Fruit fly (Drosophila melanogaster) whole organism, embryonic: ENCODE data around the gene ClC-a.

Experiments
- CG10366 ChIP-seq: fragments of 200-800 bp; sonication (Bioruptor generic); IDR thresholded peaks from 2 replicates; pipeline ENCODE4 v1.3.6; 2022; ENCODE audit warnings: missing biosample characterization, missing genetic modification characterization
- CG12391 ChIP-seq: fragments of 200-800 bp; sonication (Bioruptor generic); optimal IDR thresholded peaks from 3 replicates; lab custom pipeline; 2018; ENCODE audit warnings: missing biosample characterization, mild to moderate bottlenecking, missing genetic modification characterization, moderate library complexity
- CG12659 ChIP-seq: fragments of 200-800 bp; sonication (Bioruptor generic); optimal IDR thresholded peaks from 3 replicates; lab custom pipeline; 2017; ENCODE audit warnings: mild to moderate bottlenecking, missing biosample characterization, missing genetic modification reagents, missing genetic modification characterization
- CG13123 ChIP-seq: fragments of 200-800 bp; sonication (Bioruptor generic); optimal IDR thresholded peaks from 2 replicates; lab custom pipeline; 2016; ENCODE audit warnings: missing biosample characterization, missing genetic modification characterization
- CG13424 ChIP-seq: fragments of 200-800 bp; sonication (Bioruptor generic); optimal IDR thresholded peaks from 2 replicates; lab custom pipeline; 2019; ENCODE audit warnings: missing biosample characterization, mild to moderate bottlenecking, missing genetic modification characterization, moderate library complexity
- CG14667 ChIP-seq: fragments of 200-800 bp; sonication (Bioruptor generic); IDR thresholded peaks from 2 replicates; pipeline ENCODE4 v1.3.6; 2022; ENCODE audit warnings: missing biosample characterization, missing genetic modification characterization
- CG1529 ChIP-seq: fragments of 200-800 bp; sonication (Bioruptor generic); optimal IDR thresholded peaks from 3 replicates; lab custom pipeline; 2018; ENCODE audit warnings: missing biosample characterization, missing genetic modification characterization
- CG17385 ChIP-seq: fragments of 200-800 bp; sonication (Bioruptor generic); optimal IDR thresholded peaks from 3 replicates; lab custom pipeline; 2018; ENCODE audit warnings: missing biosample characterization, mild to moderate bottlenecking, missing genetic modification characterization
- CG30431 ChIP-seq: fragments of 200-800 bp; sonication (Bioruptor generic); optimal IDR thresholded peaks from 2 replicates; lab custom pipeline; 2017; ENCODE audit warnings: missing biosample characterization, missing genetic modification characterization
- CG32767 ChIP-seq: fragments of 200-800 bp; sonication (Bioruptor generic); IDR thresholded peaks from 2 replicates; pipeline ENCODE4 v1.3.6; 2022; ENCODE audit warnings: missing biosample characterization, missing genetic modification characterization
- CG3726 ChIP-seq: fragments of 200-800 bp; sonication (Bioruptor generic); IDR thresholded peaks from 3 replicates; pipeline ENCODE4, ENCODE4 v1.3.6; 2022; ENCODE audit warnings: missing biosample characterization, missing genetic modification characterization
- CG6654 ChIP-seq: fragments of 200-800 bp; sonication (Bioruptor generic); optimal IDR thresholded peaks from 2 replicates; lab custom pipeline; 2017; ENCODE audit warnings: missing biosample characterization, mild to moderate bottlenecking, missing genetic modification characterization
- CG7786 ChIP-seq: fragments of 200-800 bp; sonication (Bioruptor generic); optimal IDR thresholded peaks from 2 replicates; lab custom pipeline; 2016; ENCODE audit warnings: missing biosample characterization, missing genetic modification characterization
- CG8359 ChIP-seq: fragments of 200-800 bp; sonication (Bioruptor generic); optimal IDR thresholded peaks from 2 replicates; lab custom pipeline; 2017; ENCODE audit warnings: missing biosample characterization, mild to moderate bottlenecking, missing genetic modification characterization, borderline replicate concordance
- CG9727 ChIP-seq: fragments of 200-800 bp; sonication (Bioruptor generic); optimal IDR thresholded peaks from 3 replicates; lab custom pipeline; 2017; ENCODE audit warnings: missing biosample characterization, mild to moderate bottlenecking, missing genetic modification characterization
- CHES-1-like ChIP-seq: fragments of 200-800 bp; sonication (Bioruptor generic); optimal IDR thresholded peaks from 2 replicates; lab custom pipeline; 2016; ENCODE audit warnings: missing biosample characterization, missing genetic modification characterization
- Chrac-16 ChIP-seq: fragments of 200-800 bp; sonication (Bioruptor generic); optimal IDR thresholded peaks from 3 replicates; lab custom pipeline; 2016; ENCODE audit warnings: missing biosample characterization, missing genetic modification characterization
- CoRest ChIP-seq: fragments of 200-800 bp; sonication (Bioruptor generic); optimal IDR thresholded peaks from 3 replicates; lab custom pipeline; 2018; ENCODE audit warnings: missing biosample characterization, mild to moderate bottlenecking, missing genetic modification characterization, moderate library complexity
- E2f2 ChIP-seq: fragments of 200-800 bp; sonication (Bioruptor generic); IDR thresholded peaks from 2 replicates; pipeline ENCODE4 v1.3.6; 2022; ENCODE audit warnings: missing biosample characterization, missing genetic modification characterization
- Fer2 ChIP-seq: fragments of 200-800 bp; sonication (Bioruptor generic); optimal IDR thresholded peaks from 2 replicates; lab custom pipeline; 2018; ENCODE audit warnings: missing biosample characterization, mild to moderate bottlenecking, missing genetic modification characterization, moderate library complexity
- Hmr ChIP-seq: fragments of 200-800 bp; sonication (Bioruptor generic); optimal IDR thresholded peaks from 3 replicates; lab custom pipeline; 2017; ENCODE audit warnings: mild to moderate bottlenecking, missing biosample characterization, missing genetic modification reagents, missing genetic modification characterization
- Kr ChIP-seq: fragments of 200-800 bp; sonication (Bioruptor generic); optimal IDR thresholded peaks from 2 replicates; lab custom pipeline; 2017; ENCODE audit warnings: missing biosample characterization, mild to moderate bottlenecking, missing genetic modification characterization
- MTF-1 ChIP-seq: fragments of 200-800 bp; sonication (Bioruptor generic); optimal IDR thresholded peaks from 2 replicates; lab custom pipeline; 2018; ENCODE audit warnings: missing biosample characterization, mild to moderate bottlenecking, missing genetic modification characterization, borderline replicate concordance
- NC2α ChIP-seq: fragments of 200-800 bp; sonication (Bioruptor generic); optimal IDR thresholded peaks from 2 replicates; lab custom pipeline; 2016; ENCODE audit warnings: missing biosample characterization, missing genetic modification characterization
- NK7.1 ChIP-seq: fragments of 200-800 bp; sonication (Bioruptor generic); optimal IDR thresholded peaks from 3 replicates; lab custom pipeline; 2016; ENCODE audit warnings: missing biosample characterization, missing genetic modification characterization
- Neu2 ChIP-seq: fragments of 200-800 bp; sonication (Bioruptor generic); optimal IDR thresholded peaks from 3 replicates; lab custom pipeline; 2016; ENCODE audit warnings: missing biosample characterization, missing genetic modification characterization, borderline replicate concordance
- Nf-YC ChIP-seq: fragments of 200-800 bp; optimal IDR thresholded peaks from 3 replicates; lab custom pipeline; 2019; ENCODE audit warnings: missing biosample characterization, mild to moderate bottlenecking, missing genetic modification characterization, moderate library complexity
- Oli ChIP-seq: fragments of 200-800 bp; sonication (Bioruptor generic); optimal IDR thresholded peaks from 2 replicates; lab custom pipeline; 2018; ENCODE audit warnings: missing biosample characterization, mild to moderate bottlenecking, missing genetic modification characterization, moderate library complexity
- Optix ChIP-seq: fragments of 200-800 bp; sonication (Bioruptor generic); IDR thresholded peaks from 3 replicates; pipeline ENCODE4 v1.3.6; 2022; ENCODE audit warnings: missing biosample characterization, missing genetic modification characterization
- Rx ChIP-seq: fragments of 200-800 bp; sonication (Bioruptor generic); IDR thresholded peaks from 2 replicates; pipeline ENCODE4 v1.3.6; 2022; ENCODE audit warnings: missing biosample characterization, missing genetic modification characterization
- Spps ChIP-seq: fragments of 200-800 bp; sonication (Bioruptor generic); optimal IDR thresholded peaks from 2 replicates; lab custom pipeline; 2018; ENCODE audit warnings: missing biosample characterization, mild to moderate bottlenecking, missing genetic modification characterization
- TFAM ChIP-seq: fragments of 200-800 bp; sonication (Bioruptor generic); optimal IDR thresholded peaks from 2 replicates; lab custom pipeline; 2017; ENCODE audit warnings: missing biosample characterization, missing genetic modification characterization, inconsistent platforms
- YL-1 ChIP-seq: fragments of 200-800 bp; sonication (Bioruptor generic); optimal IDR thresholded peaks from 3 replicates; lab custom pipeline; 2017; ENCODE audit warnings: missing biosample characterization, mild to moderate bottlenecking, missing genetic modification characterization
- btn ChIP-seq: fragments of 200-800 bp; sonication (Bioruptor generic); optimal IDR thresholded peaks from 2 replicates; lab custom pipeline; 2016; ENCODE audit warnings: missing biosample characterization, missing genetic modification characterization
- fu2 ChIP-seq: fragments of 200-800 bp; sonication (Bioruptor generic); optimal IDR thresholded peaks from 2 replicates; lab custom pipeline; 2016; ENCODE audit warnings: missing biosample characterization, missing genetic modification characterization
- gem ChIP-seq: fragments of 200-800 bp; sonication (Bioruptor generic); optimal IDR thresholded peaks from 2 replicates; lab custom pipeline; 2019; ENCODE audit warnings: missing biosample characterization, mild to moderate bottlenecking, missing genetic modification characterization, moderate library complexity
- hth ChIP-seq: fragments of >200 bp; optimal IDR thresholded peaks from 2 replicates; lab custom pipeline; 2017; ENCODE audit warnings: inconsistent platforms
- kay ChIP-seq: fragments of 200-800 bp; sonication (Bioruptor generic); optimal IDR thresholded peaks from 2 replicates; lab custom pipeline; 2016; ENCODE audit warnings: missing biosample characterization, missing genetic modification characterization
- ken ChIP-seq: fragments of 200-800 bp; sonication (Bioruptor generic); IDR thresholded peaks from 3 replicates; pipeline ENCODE4 v1.3.6; 2022; ENCODE audit warnings: missing biosample characterization, missing genetic modification characterization
- mam ChIP-seq: fragments of 200-800 bp; sonication (Bioruptor generic); optimal IDR thresholded peaks from 3 replicates; lab custom pipeline; 2016; ENCODE audit warnings: missing biosample characterization, missing genetic modification characterization
- ro ChIP-seq: fragments of 200-800 bp; sonication (Bioruptor generic); IDR thresholded peaks from 2 replicates; pipeline ENCODE4 v1.3.6; 2022; ENCODE audit warnings: missing biosample characterization, missing genetic modification characterization
- slou ChIP-seq: fragments of 200-800 bp; sonication (Bioruptor generic); optimal IDR thresholded peaks from 3 replicates; lab custom pipeline; 2016; ENCODE audit warnings: missing biosample characterization, missing genetic modification characterization
- slp2 ChIP-seq: fragments of 200-800 bp; sonication (Bioruptor generic); optimal IDR thresholded peaks from 2 replicates; lab custom pipeline; 2016; ENCODE audit warnings: missing biosample characterization, missing genetic modification characterization
- sna ChIP-seq: fragments of 200-800 bp; sonication (Bioruptor generic); IDR thresholded peaks from 2 replicates; pipeline ENCODE4 v1.3.6; 2022; ENCODE audit warnings: missing biosample characterization, missing genetic modification characterization; ENCODE audit not compliant: partially characterized antibody
- ssp ChIP-seq: fragments of 200-800 bp; sonication (Bioruptor generic); IDR thresholded peaks from 2 replicates; pipeline ENCODE4 v1.3.6; 2022; ENCODE audit warnings: missing biosample characterization, missing genetic modification characterization
- tap ChIP-seq: fragments of 200-800 bp; optimal IDR thresholded peaks from 3 replicates; lab custom pipeline; 2019; ENCODE audit warnings: missing biosample characterization, mild to moderate bottlenecking, missing genetic modification characterization, moderate library complexity
- tin ChIP-seq: fragments of 200-800 bp; sonication (Bioruptor generic); optimal IDR thresholded peaks from 3 replicates; lab custom pipeline; 2016; ENCODE audit warnings: missing biosample characterization, missing genetic modification characterization
- tio ChIP-seq: fragments of 200-800 bp; sonication (Bioruptor generic); optimal IDR thresholded peaks from 2 replicates; lab custom pipeline; 2017; ENCODE audit warnings: missing biosample characterization, missing genetic modification characterization, inconsistent platforms
- zen2 ChIP-seq: fragments of 200-800 bp; sonication (Bioruptor generic); IDR thresholded peaks from 3 replicates; pipeline ENCODE4 v1.3.6; 2022; ENCODE audit warnings: missing biosample characterization, missing genetic modification characterization; ENCODE audit not compliant: partially characterized antibody

Gene ClC-a

dm6 chr3R:11849378-11850249 is 36.6 kb upstream of the ClC-a start (continued):
- peak; percentile 93 for TF ChIP-seq CG1529 (GFP tag; lab: Kevin White, UChicago)
- TF ChIP-seq Chrac-16 (GFP tag; lab: Kevin White, UChicago), result peak; percentile 77
- no peak for TF ChIP-seq sna (GFP tag; lab: Robert Waterston, UW)
- TF ChIP-seq Rx (GFP tag; lab: Robert Waterston, UW), result peak; percentile 92
- TF ChIP-seq ken (GFP tag; lab: Robert Waterston, UW), result peak; percentile 97
- TF ChIP-seq tin (GFP tag; lab: Kevin White, UChicago), result peak; percentile 92
- peak; percentile 61; the same call in 1 of the 2 replicates for TF ChIP-seq E2f2
- TF ChIP-seq gem (tag; lab: Kevin White, UChicago), result peak; percentile 94
- peak; percentile 90 for TF ChIP-seq CG12391 (tag; lab: Kevin White, UChicago)
- TF ChIP-seq slou (GFP tag; lab: Kevin White, UChicago), result peak; percentile 55
- TF ChIP-seq CG17385 (GFP tag; lab: Kevin White, UChicago), result peak; percentile 81
- peak; percentile 81 for TF ChIP-seq CG12659 (GFP tag; lab: Kevin White, UChicago)
- TF ChIP-seq CG10366 (GFP tag; lab: Robert Waterston, UW), result peak; percentile 89
- peak; percentile 85 for TF ChIP-seq kay (GFP tag; lab: Kevin White, UChicago)
- TF ChIP-seq Neu2 (GFP tag; lab: Kevin White, UChicago), result peak; percentile 19
- TF ChIP-seq CG3726 (GFP tag; lab: Robert Waterston, UW), result peak; percentile 80; the same call in 2 of the 3 replicates
- peak; percentile 92 for TF ChIP-seq Oli (tag; lab: Kevin White, UChicago)
- TF ChIP-seq Spps (tag; lab: Kevin White, UChicago), result peak; percentile 77
- TF ChIP-seq MTF-1 (GFP tag; lab: Kevin White, UChicago), result peak; percentile 67
- TF ChIP-seq tap, result peak; percentile 91
- TF ChIP-seq CG13424, result peak; percentile 89
- peak; percentile 83 for TF ChIP-seq CG32767
- peak; percentile 73 for TF ChIP-seq ro (GFP tag; lab: Robert Waterston, UW)
- TF ChIP-seq btn (GFP tag; lab: Kevin White, UChicago), result peak; percentile 92
- no peak for TF ChIP-seq zen2 (GFP tag; lab: Robert Waterston, UW)
- TF ChIP-seq fu2 (GFP tag; lab: Kevin White, UChicago), result peak; percentile 39
- TF ChIP-seq CG13123 (GFP tag; lab: Kevin White, UChicago), result peak; percentile 88
- TF ChIP-seq slp2 (GFP tag; lab: Kevin White, UChicago), result peak; percentile 93
- peak; percentile 23 for TF ChIP-seq Fer2 (tag; lab: Kevin White, UChicago)
- peak; percentile 78 for TF ChIP-seq CG6654
- peak; percentile 93 for TF ChIP-seq Optix (GFP tag; lab: Robert Waterston, UW)
- TF ChIP-seq tio (GFP tag; lab: Kevin White, UChicago), result peak; percentile 88
- peak; percentile 65 for TF ChIP-seq mam (GFP tag; lab: Kevin White, UChicago)
- peak; percentile 81 for TF ChIP-seq NK7.1 (GFP tag; lab: Kevin White, UChicago)
- peak; percentile 22 for TF ChIP-seq Hmr (GFP tag; lab: Kevin White, UChicago)
- TF ChIP-seq Nf-YC, result peak; percentile 25
- no peak for TF ChIP-seq hth (lab: Kevin White, UChicago)
- TF ChIP-seq ssp (GFP tag; lab: Robert Waterston, UW), result peak; percentile 86
- peak; percentile 11 for TF ChIP-seq YL-1 (GFP tag; lab: Kevin White, UChicago)
- peak; percentile 80 for TF ChIP-seq CG14667 (GFP tag; lab: Robert Waterston, UW)
- peak; percentile 70 for TF ChIP-seq CG7786
- TF ChIP-seq CHES-1-like (GFP tag; lab: Kevin White, UChicago), result peak; percentile 55
- peak; percentile 78 for TF ChIP-seq CG8359 (GFP tag; lab: Kevin White, UChicago)
- no peak for TF ChIP-seq Kr (GFP tag; lab: Kevin White, UChicago)
- peak; percentile 83 for TF ChIP-seq CG30431 (GFP tag; lab: Kevin White, UChicago)
- peak; percentile 86 for TF ChIP-seq NC2α (GFP tag; lab: Kevin White, UChicago)
- TF ChIP-seq TFAM (GFP tag; lab: Kevin White, UChicago), result peak; percentile 70
- TF ChIP-seq CoRest (tag; lab: Kevin White, UChicago), result peak; percentile 92
- TF ChIP-seq CG9727 (GFP tag; lab: Kevin White, UChicago), result peak; percentile 73
